Comparison of ENCODE assay signal across 1 worm cellular context in genomic region chrIV:3648634-3649240, ce11.
TF ChIP-seq lines count a peak whose summit lies in the region.

TSS of gene CC8.2 (minus strand) at chrIV:3648684.

TF ChIP-seq in whole organism, L1 larva, 84 proteins besides CTCF, POLR2A, EP300 and RAD21 (continued from another document):
- TF ChIP-seq sox-4 (tag; optimal IDR thresholded peaks at IDR 0.05; lab: Kevin White, UChicago) (no peak), rnt-1 (tag; optimal IDR thresholded peaks at IDR 0.05; lab: Kevin White, UChicago) (no peak), nhr-47 (tag; optimal IDR thresholded peaks at IDR 0.05; lab: Kevin White, UChicago) (peak; percentile 58)
